Fruit fly (Drosophila melanogaster): ENCODE results near the gene CG12093.

The CG12093 gene

DNA sequence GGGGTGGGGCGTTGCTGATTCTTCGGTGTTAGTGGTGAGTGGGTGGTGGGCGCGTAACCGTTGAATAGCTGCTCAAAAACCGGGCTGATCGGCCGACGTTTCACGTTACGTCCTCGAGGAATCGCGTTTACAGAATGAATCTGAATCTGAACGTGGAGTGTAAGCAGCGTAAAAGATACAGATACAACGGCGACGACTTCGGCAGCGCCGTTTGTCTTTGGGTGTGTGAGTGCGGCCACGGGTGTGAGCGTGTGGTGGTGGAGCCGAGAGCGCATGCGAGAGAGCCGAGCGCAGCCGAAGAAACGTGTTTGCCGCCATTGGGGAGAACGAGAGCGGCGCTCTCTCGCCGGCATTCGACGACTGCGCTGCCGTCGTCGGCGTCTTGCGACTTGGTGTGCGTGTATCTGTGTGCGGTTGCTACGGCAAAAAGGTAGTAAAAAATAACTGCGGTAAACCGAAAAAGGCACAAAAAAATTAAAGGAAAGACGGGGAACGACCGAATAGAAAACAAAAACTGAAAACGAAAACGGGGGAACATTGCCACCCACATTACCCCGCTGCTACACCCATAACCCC lies 47.2 kb upstream of the CG12093 start (continued):
- TF ChIP-seq Stat92E (GFP tag; optimal IDR thresholded peaks at IDR 0.05) (peak in 1 of 3 experiments; percentile 2), run (tag; optimal IDR thresholded peaks at IDR 0.05) (peak; percentile 44), Deaf1 (tag; optimal IDR thresholded peaks at IDR 0.05) (peak; percentile 99), stc (GFP tag; IDR thresholded peaks at IDR 0.05) (no peak), exex (tag; optimal IDR thresholded peaks at IDR 0.05) (peak; percentile 35)

DNA sequence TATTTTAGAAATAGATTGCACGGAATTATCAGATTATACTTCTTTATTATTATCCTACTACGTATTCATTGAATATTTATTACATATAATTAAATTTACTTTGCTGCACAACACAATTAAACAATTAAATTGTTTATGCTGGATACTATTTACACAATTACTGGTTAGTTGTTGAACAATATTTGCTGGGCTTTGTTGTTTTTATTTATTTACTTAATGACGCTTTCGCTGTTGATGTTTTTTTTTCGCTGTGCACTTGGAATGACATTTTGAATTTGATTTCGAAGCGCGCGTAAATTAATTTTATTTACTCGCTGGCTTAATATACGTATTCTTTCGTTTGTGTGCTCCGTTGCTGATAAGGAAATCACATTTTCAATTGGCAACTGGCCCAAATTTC lies 46.5 kb upstream of the CG12093 start:
- TF ChIP-seq ATbp (GFP tag; optimal IDR thresholded peaks at IDR 0.05) (peak; percentile 24), CG14860 (GFP tag; IDR thresholded peaks at IDR 0.05; ENCODE audit: partially characterized antibody) (no peak), phol (tag; optimal IDR thresholded peaks at IDR 0.05) (peak; percentile 6), CG1603 (tag; optimal IDR thresholded peaks at IDR 0.05) (no peak), Deaf1 (tag; optimal IDR thresholded peaks at IDR 0.05) (no peak), CG10274 (GFP tag; optimal IDR thresholded peaks at IDR 0.05) (no peak), ERR (GFP tag; optimal IDR thresholded peaks at IDR 0.05) (no peak), CG7271 (tag; optimal IDR thresholded peaks at IDR 0.05) (peak; percentile 8), E2f2 (GFP tag; IDR thresholded peaks at IDR 0.05) (0 out of 2 replicates have a peak, but pooled peaks have one; percentile 2), lbe (GFP tag; optimal IDR thresholded peaks at IDR 0.05) (peak; percentile 28), Ptx1 (GFP tag; IDR thresholded peaks at IDR 0.05) (no peak), cad (GFP tag; optimal IDR thresholded peaks at IDR 0.05) (no peak), Lhr (GFP tag; optimal IDR thresholded peaks at IDR 0.05) (no peak), CG1647 (GFP tag; optimal IDR thresholded peaks at IDR 0.05) (no peak), Adf1 (GFP tag; IDR thresholded peaks at IDR 0.05) (no peak), Hr51 (GFP tag; optimal IDR thresholded peaks at IDR 0.05) (peak in 1 of 2 experiments; percentile 2), CG31365 (tag; optimal IDR thresholded peaks at IDR 0.05) (no peak), CG3838 (GFP tag; optimal IDR thresholded peaks at IDR 0.05) (no peak), Xrp1 (GFP tag; IDR thresholded peaks at IDR 0.05) (no peak), ci (GFP tag; IDR thresholded peaks at IDR 0.05) (0 out of 3 replicates have a peak, but pooled peaks have one; percentile 11), CG16863 (GFP tag; optimal IDR thresholded peaks at IDR 0.05) (no peak), CG17359 (tag; optimal IDR thresholded peaks at IDR 0.05) (peak; percentile 27), Tbp (GFP tag; optimal IDR thresholded peaks at IDR 0.05) (no peak), onecut (GFP tag; IDR thresholded peaks at IDR 0.05) (no peak), kni (GFP tag; optimal IDR thresholded peaks at IDR 0.05) (no peak), Six4 (GFP tag; optimal IDR thresholded peaks at IDR 0.05) (no peak), Ada2b (GFP tag; IDR thresholded peaks at IDR 0.05) (no peak), Hey (tag; optimal IDR thresholded peaks at IDR 0.05) (no peak), tup (GFP tag; optimal IDR thresholded peaks at IDR 0.05) (no peak), gce (GFP tag; IDR thresholded peaks at IDR 0.05) (no peak), CG10209 (GFP tag; optimal IDR thresholded peaks at IDR 0.05) (peak; percentile 8), CG3407 (GFP tag; optimal IDR thresholded peaks at IDR 0.05) (no peak), CG11085 (GFP tag; IDR thresholded peaks at IDR 0.05) (no peak), Blimp-1 (GFP tag; optimal IDR thresholded peaks at IDR 0.05) (peak; percentile 6), HLH54F (GFP tag; optimal IDR thresholded peaks at IDR 0.05) (no peak), gem (tag; optimal IDR thresholded peaks at IDR 0.05) (peak; percentile 54), CG8281 (tag; optimal IDR thresholded peaks at IDR 0.05) (no peak), ind (GFP tag; optimal IDR thresholded peaks at IDR 0.05) (no peak), Usf (GFP tag; optimal IDR thresholded peaks at IDR 0.05) (no peak), GATAe (GFP tag; conservative IDR thresholded peaks at IDR 0.05) (no peak), fd64A (GFP tag; optimal IDR thresholded peaks at IDR 0.05) (no peak), Rfx (GFP tag; IDR thresholded peaks at IDR 0.05) (no peak), Lpt (GFP tag; optimal IDR thresholded peaks at IDR 0.05) (no peak), pfk (GFP tag; optimal IDR thresholded peaks at IDR 0.05) (no peak), Dbx (GFP tag; IDR thresholded peaks at IDR 0.05) (no peak)
